Worm (Caenorhabditis elegans): ENCODE measurements around the gene K07F5.16.

DNA sequence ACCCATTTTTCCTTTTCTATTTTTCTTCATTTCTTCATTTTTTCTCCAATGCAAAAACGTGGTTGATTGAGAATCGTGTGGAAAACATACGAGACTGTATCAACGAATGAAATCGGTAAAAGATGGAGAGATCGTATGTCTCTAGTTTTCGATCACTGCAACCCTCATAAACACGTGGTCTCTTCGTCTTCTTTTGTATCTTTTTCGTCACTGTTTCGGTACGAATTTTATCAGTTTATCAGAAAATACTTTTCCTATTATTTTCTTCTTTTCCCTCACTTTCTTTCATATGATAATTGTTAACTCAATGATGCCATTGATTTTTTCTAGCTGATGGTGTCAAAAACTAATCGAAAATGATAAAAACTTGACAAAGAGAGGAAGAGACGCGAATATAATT, 11.7 kb downstream of the K07F5.16 start:
- no peak for TF ChIP-seq med-1 (GFP tag; optimal IDR thresholded peaks at IDR 0.05; ENCODE audit: insufficient read depth)
- no peak for TF ChIP-seq ztf-29 (GFP tag; IDR thresholded peaks at IDR 0.05)
- no peak for TF ChIP-seq flt-1 (GFP tag; IDR thresholded peaks at IDR 0.05)
- TF ChIP-seq ztf-23 (GFP tag; IDR thresholded peaks at IDR 0.05), result no peak
- TF ChIP-seq ref-1 (GFP tag; conservative IDR thresholded peaks at IDR 0.05), result no peak
- no peak for TF ChIP-seq T22C8.4 (GFP tag; IDR thresholded peaks at IDR 0.05)
- TF ChIP-seq cog-1 (tag; optimal IDR thresholded peaks at IDR 0.05), result no peak

All from whole organism, midembryonic.